Worm (Caenorhabditis elegans): Measurements from ENCODE around the gene C32D5.10.
A peak's percentile ranks its signal among the peaks of the same experiment; 100 is the strongest.

The C32D5.10 gene

ce11 chrII:6371003-6371402, 19.2 kb upstream of the C32D5.10 start, which contains the start of gene lin-23:
Gene lin-23, plus strand, starts transcription at chrII:6371303.
- no peak for TF ChIP-seq ama-1 (optimal IDR thresholded peaks at IDR 0.05)
- TF ChIP-seq nhr-25 (tag; optimal IDR thresholded peaks at IDR 0.05), result peak; percentile 12
- TF ChIP-seq nhr-43 (tag; optimal IDR thresholded peaks at IDR 0.05; ENCODE audit: poor library complexity, severe bottlenecking), result no peak
- no peak for TF ChIP-seq nhr-11 (tag; optimal IDR thresholded peaks at IDR 0.05)
- TF ChIP-seq ceh-28 (tag; optimal IDR thresholded peaks at IDR 0.05), result no peak

- TF ChIP-seq nhr-23 (tag; optimal IDR thresholded peaks at IDR 0.05), result peak; percentile 82
- no peak for TF ChIP-seq daf-12 (tag; optimal IDR thresholded peaks at IDR 0.05)
- peak; percentile 51 for TF ChIP-seq jun-1 (tag; optimal IDR thresholded peaks at IDR 0.05)
- TF ChIP-seq ztf-11 (tag; optimal IDR thresholded peaks at IDR 0.05), result no peak
- peak; percentile 89 for TF ChIP-seq nfya-1 (tag; optimal IDR thresholded peaks at IDR 0.05; ENCODE audit: insufficient read depth)
- TF ChIP-seq aly-2 (tag; optimal IDR thresholded peaks at IDR 0.05), result no peak
- no peak for TF ChIP-seq nhr-77 (tag; optimal IDR thresholded peaks at IDR 0.05)
- TF ChIP-seq lin-15B (tag; optimal IDR thresholded peaks at IDR 0.05), result peak; percentile 93
- TF ChIP-seq lsy-12 (tag; optimal IDR thresholded peaks at IDR 0.05), result peak; percentile 52
- TF ChIP-seq tbx-2 (tag; optimal IDR thresholded peaks at IDR 0.05), result peak; percentile 32
- no peak for TF ChIP-seq nhr-28 (tag; optimal IDR thresholded peaks at IDR 0.05)
- TF ChIP-seq unc-62 (GFP tag; optimal IDR thresholded peaks at IDR 0.05), result no peak
- peak; percentile 83 for TF ChIP-seq pha-4 (tag; optimal IDR thresholded peaks at IDR 0.05)
- no peak for TF ChIP-seq unc-39 (tag; optimal IDR thresholded peaks at IDR 0.05)
- TF ChIP-seq elt-2 (tag; optimal IDR thresholded peaks at IDR 0.05), result peak; percentile 70
- peak; percentile 83 for TF ChIP-seq lin-39 (tag; optimal IDR thresholded peaks at IDR 0.05)
- TF ChIP-seq R02D3.7 (tag; optimal IDR thresholded peaks at IDR 0.05), result peak; percentile 53
- peak; percentile 67 for TF ChIP-seq nhr-43 (tag; optimal IDR thresholded peaks at IDR 0.05; ENCODE audit: poor library complexity, severe bottlenecking)
- peak; percentile 35 for TF ChIP-seq egl-5 (tag; optimal IDR thresholded peaks at IDR 0.05)
- TF ChIP-seq zag-1 (tag; optimal IDR thresholded peaks at IDR 0.05), result no peak
- TF ChIP-seq nhr-76 (tag; optimal IDR thresholded peaks at IDR 0.05), result no peak
- peak; percentile 83 for TF ChIP-seq ceh-28 (tag; optimal IDR thresholded peaks at IDR 0.05)
- peak; percentile 14 for TF ChIP-seq egl-27 (tag; optimal IDR thresholded peaks at IDR 0.05)
- TF ChIP-seq fkh-10 (GFP tag; optimal IDR thresholded peaks at IDR 0.05), result peak; percentile 25
- no peak for TF ChIP-seq nhr-67 (tag; optimal IDR thresholded peaks at IDR 0.05)
- TF ChIP-seq pqm-1 (tag; optimal IDR thresholded peaks at IDR 0.05), result peak; percentile 70
- peak; percentile 92 for TF ChIP-seq nhr-25 (tag; optimal IDR thresholded peaks at IDR 0.05)
- TF ChIP-seq skn-1 (tag; optimal IDR thresholded peaks at IDR 0.05), result peak; percentile 4
- peak; percentile 39 for TF ChIP-seq ceh-82 (tag; optimal IDR thresholded peaks at IDR 0.05)
- TF ChIP-seq mdl-1 (tag; optimal IDR thresholded peaks at IDR 0.05), result peak; percentile 85
- peak; percentile 89 for TF ChIP-seq hmg-11 (tag; optimal IDR thresholded peaks at IDR 0.05)
- peak; percentile 64 for TF ChIP-seq snpc-4 (tag; optimal IDR thresholded peaks at IDR 0.05)
- TF ChIP-seq elt-1 (tag; optimal IDR thresholded peaks at IDR 0.05), result no peak
- peak; percentile 5 for TF ChIP-seq nhr-11 (tag; optimal IDR thresholded peaks at IDR 0.05)
These were observed 18.3 kb upstream of the C32D5.10 start for ce11 chrII:6370110-6370509.

- no peak for TF ChIP-seq nhr-237 (tag; optimal IDR thresholded peaks at IDR 0.05)
- no peak for TF ChIP-seq ceh-9 (tag; optimal IDR thresholded peaks at IDR 0.05)
- no peak for TF ChIP-seq hmg-11 (tag; optimal IDR thresholded peaks at IDR 0.05)
- TF ChIP-seq unc-39 (tag; optimal IDR thresholded peaks at IDR 0.05), result no peak
- TF ChIP-seq nhr-28 (tag; optimal IDR thresholded peaks at IDR 0.05), result no peak
- no peak for TF ChIP-seq nhr-25 (tag; optimal IDR thresholded peaks at IDR 0.05)
- TF ChIP-seq zag-1 (tag; optimal IDR thresholded peaks at IDR 0.05), result no peak
- TF ChIP-seq ama-1 (optimal IDR thresholded peaks at IDR 0.05), result no peak
These were observed 14.9 kb upstream of the C32D5.10 start, which contains the start of gene ctsa-4.1 for ce11 chrII:6366696-6367095. Gene ctsa-4.1, plus strand, starts transcription at chrII:6366996.

ce11 chrII:6365237-6365815, 13.5 kb upstream of the C32D5.10 start, which contains the start of the genes ani-2 and clec-88:
Gene ani-2, minus strand, starts transcription at chrII:6365367.
Gene clec-88, plus strand, starts transcription at chrII:6365722.
- TF ChIP-seq jun-1 (tag; optimal IDR thresholded peaks at IDR 0.05) (no peak), ceh-82 (tag; optimal IDR thresholded peaks at IDR 0.05) (no peak), unc-39 (tag; optimal IDR thresholded peaks at IDR 0.05) (no peak), egl-5 (tag; optimal IDR thresholded peaks at IDR 0.05) (no peak), nhr-25 (tag; optimal IDR thresholded peaks at IDR 0.05) (no peak), daf-12 (tag; optimal IDR thresholded peaks at IDR 0.05) (no peak), ama-1 (optimal IDR thresholded peaks at IDR 0.05) (no peak), ceh-28 (tag; optimal IDR thresholded peaks at IDR 0.05) (no peak), eor-1 (tag; optimal IDR thresholded peaks at IDR 0.05) (no peak), elt-3 (tag; optimal IDR thresholded peaks at IDR 0.05) (no peak), skn-1 (tag; optimal IDR thresholded peaks at IDR 0.05) (no peak), hmg-11 (tag; optimal IDR thresholded peaks at IDR 0.05) (no peak), mml-1 (tag; optimal IDR thresholded peaks at IDR 0.05) (no peak), nhr-11 (tag; optimal IDR thresholded peaks at IDR 0.05) (no peak)
